Fruit fly (Drosophila melanogaster): Measurements from ENCODE around the gene Dysb.

Dysb gene

dm6 chr3L:18853439-18853838 is 14.1 kb upstream of the Dysb start:
- TF ChIP-seq psq (optimal IDR thresholded peaks at IDR 0.05) (no peak), Sin3A (optimal IDR thresholded peaks at IDR 0.05) (no peak), ttk (optimal IDR thresholded peaks at IDR 0.05) (no peak), Myc (optimal IDR thresholded peaks at IDR 0.05) (no peak), h (optimal IDR thresholded peaks at IDR 0.05) (no peak), insv (optimal IDR thresholded peaks at IDR 0.05) (no peak)

- TF ChIP-seq h (optimal IDR thresholded peaks at IDR 0.05) (no peak), Myc (optimal IDR thresholded peaks at IDR 0.05) (no peak), psq (optimal IDR thresholded peaks at IDR 0.05) (no peak), ttk (optimal IDR thresholded peaks at IDR 0.05) (no peak), Sin3A (optimal IDR thresholded peaks at IDR 0.05) (no peak), insv (optimal IDR thresholded peaks at IDR 0.05) (no peak)
These were observed 13.2 kb upstream of the Dysb start for dm6 chr3L:18854412-18854811.

dm6 chr3L:18860467-18860866 is 7.1 kb upstream of the Dysb start:
- TF ChIP-seq psq (optimal IDR thresholded peaks at IDR 0.05) (no peak), h (optimal IDR thresholded peaks at IDR 0.05) (no peak), Sin3A (optimal IDR thresholded peaks at IDR 0.05) (no peak), ttk (optimal IDR thresholded peaks at IDR 0.05) (no peak), Myc (optimal IDR thresholded peaks at IDR 0.05) (no peak), insv (optimal IDR thresholded peaks at IDR 0.05) (no peak)

- TF ChIP-seq psq (optimal IDR thresholded peaks at IDR 0.05) (no peak), Sin3A (optimal IDR thresholded peaks at IDR 0.05) (no peak), Myc (optimal IDR thresholded peaks at IDR 0.05) (no peak), ttk (optimal IDR thresholded peaks at IDR 0.05) (no peak), h (optimal IDR thresholded peaks at IDR 0.05) (no peak)
These were observed 5.7 kb upstream of the Dysb start for dm6 chr3L:18861893-18862292.

DNA sequence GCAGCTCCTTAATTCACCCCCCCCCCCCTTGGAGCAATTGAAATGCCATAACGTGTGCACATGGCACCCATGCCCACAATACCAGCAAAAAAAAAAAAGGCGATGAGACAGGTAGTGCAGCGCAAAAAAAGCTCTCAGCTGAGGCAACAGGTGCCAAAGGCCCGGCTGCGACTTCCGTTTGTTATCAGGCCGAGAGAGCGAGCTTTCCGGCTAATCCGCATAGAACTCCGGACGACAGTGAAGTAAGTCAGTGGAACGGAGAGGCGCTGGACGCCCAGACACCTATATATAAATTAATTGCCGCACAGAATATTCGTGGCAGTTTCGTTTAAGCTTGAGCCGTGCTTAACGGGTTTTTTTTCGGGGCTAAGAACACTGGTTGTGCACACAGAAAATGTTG is 4.2 kb upstream of the Dysb start, which contains the start of gene CG6865:
TSS of gene CG6865 (plus strand) at position 321 of the 400 bp plus-strand sequence.
- TF ChIP-seq h (optimal IDR thresholded peaks at IDR 0.05) = no peak
- TF ChIP-seq Myc (optimal IDR thresholded peaks at IDR 0.05) = no peak
- TF ChIP-seq ttk (optimal IDR thresholded peaks at IDR 0.05) = no peak
- TF ChIP-seq insv (optimal IDR thresholded peaks at IDR 0.05) = no peak
- no peak for TF ChIP-seq psq (optimal IDR thresholded peaks at IDR 0.05)
- no peak for TF ChIP-seq Sin3A (optimal IDR thresholded peaks at IDR 0.05)

dm6 chr3L:18865447-18866367 is 1.9 kb upstream of the Dysb start, which contains the start of gene CG14074:
CG14074 (plus strand) TSS chr3L:18866225.
- TF ChIP-seq Sin3A (optimal IDR thresholded peaks at IDR 0.05) (no peak), Myc (optimal IDR thresholded peaks at IDR 0.05) (no peak), h (optimal IDR thresholded peaks at IDR 0.05) (no peak), ttk (optimal IDR thresholded peaks at IDR 0.05) (no peak), psq (optimal IDR thresholded peaks at IDR 0.05) (no peak), insv (optimal IDR thresholded peaks at IDR 0.05) (no peak)

DNA sequence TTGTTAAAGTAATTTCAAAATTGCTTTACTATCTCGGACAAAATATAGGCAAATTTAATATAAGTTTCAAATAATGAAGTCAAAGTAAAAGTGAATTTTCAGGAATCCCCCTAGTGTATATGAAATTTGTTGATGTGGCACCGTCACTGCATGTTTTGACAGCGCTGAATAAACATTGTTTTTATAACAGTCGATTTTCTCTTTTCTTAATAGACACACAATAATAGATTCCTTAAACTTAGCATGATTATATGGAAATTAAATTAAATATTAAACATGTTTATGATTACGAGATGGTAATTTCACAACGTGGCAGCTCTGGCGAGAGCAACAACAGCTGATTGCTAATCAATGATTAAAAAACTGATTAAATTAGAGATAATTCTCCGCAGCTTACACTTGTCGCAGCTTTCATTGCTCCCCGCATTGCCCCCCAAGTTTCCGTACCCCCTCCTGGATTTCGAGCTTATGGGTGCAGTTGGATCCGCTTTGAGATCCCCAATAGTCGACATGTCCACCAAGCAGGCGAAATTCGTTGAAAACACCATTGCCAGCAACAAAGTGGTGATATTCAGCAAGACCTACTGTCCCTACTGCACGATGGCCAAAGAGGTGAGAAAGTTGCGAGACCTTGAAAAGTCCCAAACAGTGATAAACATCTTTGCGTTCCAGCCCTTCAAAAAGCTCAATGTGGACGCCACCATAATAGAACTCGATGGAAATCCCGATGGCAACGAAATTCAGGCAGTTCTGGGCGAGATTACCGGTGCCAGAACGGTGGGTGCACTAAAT is 1.7 kb downstream of the Dysb start, which contains the start of gene Grx1:
TSS of gene Grx1 (plus strand) at position 196 of the 792 bp plus-strand sequence.
- TF ChIP-seq ttk (optimal IDR thresholded peaks at IDR 0.05) = no peak

DNA sequence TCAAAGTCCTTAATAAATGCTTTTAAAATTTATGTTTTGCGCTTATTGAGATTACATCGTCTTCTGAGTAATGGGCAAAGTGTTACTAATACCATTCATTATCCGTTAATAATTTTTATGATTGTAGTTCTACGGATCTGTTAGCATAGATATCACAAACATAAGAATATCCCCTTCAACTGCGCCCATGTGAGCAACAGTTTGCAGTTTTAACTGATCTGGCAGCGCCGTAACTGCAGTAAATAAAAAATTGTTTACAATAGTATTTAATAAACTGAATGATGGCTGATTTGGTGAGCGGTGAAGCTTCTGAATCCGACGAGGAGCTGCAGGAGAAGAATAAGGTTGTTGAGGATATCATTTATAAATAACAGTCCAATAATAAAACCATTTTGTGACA is 2.5 kb downstream of the Dysb start, which contains the start of gene Blos3:
TSS of gene Blos3 (plus strand) at position 198 of the 400 bp plus-strand sequence.
- no peak for TF ChIP-seq h (optimal IDR thresholded peaks at IDR 0.05)
- TF ChIP-seq insv (optimal IDR thresholded peaks at IDR 0.05) = no peak
- TF ChIP-seq Sin3A (optimal IDR thresholded peaks at IDR 0.05) = no peak
- no peak for TF ChIP-seq ttk (optimal IDR thresholded peaks at IDR 0.05)
- TF ChIP-seq Myc (optimal IDR thresholded peaks at IDR 0.05) = no peak
- no peak for TF ChIP-seq psq (optimal IDR thresholded peaks at IDR 0.05)

DNA sequence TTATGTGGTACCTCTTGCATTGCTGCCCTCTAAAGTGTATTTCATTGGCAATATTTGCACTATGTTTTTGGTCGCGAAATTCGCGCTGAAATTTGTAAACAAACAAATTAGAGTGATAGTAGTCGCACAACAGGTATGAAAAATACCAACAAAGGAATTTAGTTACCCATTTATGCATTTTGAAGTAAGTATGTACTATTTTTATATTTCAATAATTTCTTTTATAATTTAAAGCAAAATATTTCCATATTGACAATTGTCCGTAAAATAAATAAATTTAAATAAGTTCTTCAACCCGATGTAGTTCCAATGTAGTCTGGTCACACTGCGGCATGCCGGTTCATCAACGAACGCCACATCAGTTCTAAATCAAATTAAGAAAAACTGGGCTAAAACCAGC is 4.9 kb downstream of the Dysb start, which contains the start of the genes Rad9 and Uggt:
TSS of gene Rad9 (minus strand) at position 114 of the 400 bp plus-strand sequence.
TSS of gene Uggt (plus strand) at position 308 of the 400 bp plus-strand sequence.
- TF ChIP-seq insv (optimal IDR thresholded peaks at IDR 0.05) (no peak), h (optimal IDR thresholded peaks at IDR 0.05) (no peak), psq (optimal IDR thresholded peaks at IDR 0.05) (no peak), Sin3A (optimal IDR thresholded peaks at IDR 0.05) (no peak), ttk (optimal IDR thresholded peaks at IDR 0.05) (no peak), Myc (optimal IDR thresholded peaks at IDR 0.05) (no peak)

dm6 chr3L:18881613-18882012 is 14.0 kb downstream of the Dysb start:
- TF ChIP-seq Myc (optimal IDR thresholded peaks at IDR 0.05) = no peak
- TF ChIP-seq psq (optimal IDR thresholded peaks at IDR 0.05) = no peak
- TF ChIP-seq insv (optimal IDR thresholded peaks at IDR 0.05) = no peak
- no peak for TF ChIP-seq h (optimal IDR thresholded peaks at IDR 0.05)
- no peak for TF ChIP-seq ttk (optimal IDR thresholded peaks at IDR 0.05)
- no peak for TF ChIP-seq Sin3A (optimal IDR thresholded peaks at IDR 0.05)

dm6 chr3L:18889222-18889866 is 21.8 kb downstream of the Dysb start:
- TF ChIP-seq ttk (optimal IDR thresholded peaks at IDR 0.05) (no peak), insv (optimal IDR thresholded peaks at IDR 0.05) (no peak), h (optimal IDR thresholded peaks at IDR 0.05) (no peak), Myc (optimal IDR thresholded peaks at IDR 0.05) (no peak), psq (optimal IDR thresholded peaks at IDR 0.05) (no peak), Sin3A (optimal IDR thresholded peaks at IDR 0.05) (no peak)

All from Kc167 (cell line).